Worm (Caenorhabditis elegans): ENCODE data around the gene C44B12.6.

Gene C44B12.6

DNA sequence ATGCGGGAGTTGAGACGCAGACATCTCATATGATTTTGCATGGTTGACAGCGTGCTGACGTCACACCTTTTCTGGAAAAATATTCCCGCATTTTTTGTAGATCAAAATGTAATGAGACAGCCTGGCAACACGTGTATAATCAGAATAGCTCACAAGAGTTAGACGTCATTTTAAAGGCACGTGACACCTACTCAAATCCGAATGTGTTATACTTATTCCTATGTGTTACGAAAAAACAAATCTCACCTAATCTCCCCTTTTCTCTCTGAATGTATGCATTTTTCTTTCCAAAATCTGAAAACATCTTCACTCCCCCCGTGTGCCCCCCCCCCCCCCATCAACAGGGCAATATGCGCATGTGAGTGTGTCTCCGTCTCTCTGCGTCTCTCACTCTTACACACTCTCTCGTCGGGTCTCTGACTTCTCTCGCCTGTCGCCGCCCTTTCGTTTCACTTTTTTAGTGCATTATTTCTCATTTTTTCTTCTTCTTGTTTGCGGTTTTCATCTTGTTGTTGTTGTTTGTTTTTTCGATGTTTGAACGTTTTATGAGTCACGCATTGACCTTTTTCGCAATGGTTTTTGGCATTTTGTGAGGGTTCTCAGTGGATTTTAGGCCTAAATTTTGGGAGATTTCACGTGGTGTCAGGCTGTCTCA, 31.9 kb upstream of the C44B12.6 start:
- no peak for TF ChIP-seq nhr-111 (GFP tag; optimal IDR thresholded peaks at IDR 0.05)
- TF ChIP-seq hlh-11 (tag; optimal IDR thresholded peaks at IDR 0.05), result peak; percentile 79
- peak; percentile 4 for TF ChIP-seq nhr-28 (tag; optimal IDR thresholded peaks at IDR 0.05)
- no peak for TF ChIP-seq Y75B8A.6 (GFP tag; IDR thresholded peaks at IDR 0.05)
- no peak for TF ChIP-seq snpc-1.2 (GFP tag; IDR thresholded peaks at IDR 0.05)
- peak; percentile 75 for TF ChIP-seq mxl-3 (GFP tag; optimal IDR thresholded peaks at IDR 0.05)
- TF ChIP-seq ceh-62 (tag; optimal IDR thresholded peaks at IDR 0.05), result no peak
- TF ChIP-seq mxl-2 (GFP tag; conservative IDR thresholded peaks at IDR 0.05), result no peak
- no peak for TF ChIP-seq lin-29 (GFP tag; IDR thresholded peaks at IDR 0.05)
- TF ChIP-seq Y5F2A.4 (GFP tag; optimal IDR thresholded peaks at IDR 0.05), result no peak
- no peak for TF ChIP-seq aly-2 (tag; optimal IDR thresholded peaks at IDR 0.05)
- no peak for TF ChIP-seq duxl-1 (tag; optimal IDR thresholded peaks at IDR 0.05; ENCODE audit: poor library complexity)
- no peak for TF ChIP-seq D1046.2 (GFP tag; IDR thresholded peaks at IDR 0.05)
- no peak for TF ChIP-seq nhr-25 (tag; optimal IDR thresholded peaks at IDR 0.05; ENCODE audit: borderline replicate concordance, insufficient read depth)
- TF ChIP-seq hmg-1.1 (GFP tag; IDR thresholded peaks at IDR 0.05), result peak; percentile 71
- no peak for TF ChIP-seq lin-38 (GFP tag; IDR thresholded peaks at IDR 0.05)
- TF ChIP-seq mep-1 (tag; optimal IDR thresholded peaks at IDR 0.05), result no peak
- no peak for TF ChIP-seq madf-9 (GFP tag; conservative IDR thresholded peaks at IDR 0.05)
- TF ChIP-seq zfp-3 (GFP tag; conservative IDR thresholded peaks at IDR 0.05), result no peak
- TF ChIP-seq dmd-6 (GFP tag; IDR thresholded peaks at IDR 0.05), result peak; percentile 40
- TF ChIP-seq dpl-1 (GFP tag; optimal IDR thresholded peaks at IDR 0.05), result peak; percentile 29
- no peak for TF ChIP-seq arid-1 (GFP tag; conservative IDR thresholded peaks at IDR 0.05)
- TF ChIP-seq mdl-1 (tag; optimal IDR thresholded peaks at IDR 0.05), result peak; percentile 65 to 93
- peak; percentile 71 for TF ChIP-seq nhr-6 (tag; optimal IDR thresholded peaks at IDR 0.05)
- TF ChIP-seq dve-1 (tag; optimal IDR thresholded peaks at IDR 0.05; ENCODE audit: insufficient read depth), result peak; percentile 52
- TF ChIP-seq mes-2 (tag; optimal IDR thresholded peaks at IDR 0.05; ENCODE audit: poor library complexity, severe bottlenecking), result no peak
- TF ChIP-seq nhr-77 (tag; optimal IDR thresholded peaks at IDR 0.05), result no peak
- TF ChIP-seq F37D6.2 (tag; optimal IDR thresholded peaks at IDR 0.05), result no peak
- TF ChIP-seq F44E2.7 (GFP tag; IDR thresholded peaks at IDR 0.05), result no peak
- TF ChIP-seq egl-43 (GFP tag; IDR thresholded peaks at IDR 0.05), result no peak
- no peak for TF ChIP-seq T26A8.4 (GFP tag; IDR thresholded peaks at IDR 0.05)
- TF ChIP-seq nhr-42 (GFP tag; IDR thresholded peaks at IDR 0.05), result no peak
- no peak for TF ChIP-seq dmd-9 (GFP tag; IDR thresholded peaks at IDR 0.05)
- TF ChIP-seq ztf-11 (tag; optimal IDR thresholded peaks at IDR 0.05), result no peak
- TF ChIP-seq hif-1 (tag; optimal IDR thresholded peaks at IDR 0.05), result peak in 1 of 2 experiments; percentile 41
- TF ChIP-seq daf-16 (GFP tag; optimal IDR thresholded peaks at IDR 0.05), result peak in 1 of 2 experiments; percentile 58
- TF ChIP-seq daf-16 (tag; optimal IDR thresholded peaks at IDR 0.05), result peak; percentile 47
- TF ChIP-seq egl-27 (tag; optimal IDR thresholded peaks at IDR 0.05), result no peak
- no peak for TF ChIP-seq ceh-28 (tag; optimal IDR thresholded peaks at IDR 0.05)
- no peak for TF ChIP-seq lin-13 (GFP tag; optimal IDR thresholded peaks at IDR 0.05)
- TF ChIP-seq daf-12 (tag; optimal IDR thresholded peaks at IDR 0.05), result no peak
- TF ChIP-seq unc-62 (GFP tag; optimal IDR thresholded peaks at IDR 0.05 in 1 of 2), result peak in 1 of 2 experiments; percentile 87
- no peak for TF ChIP-seq unc-62 (tag; optimal IDR thresholded peaks at IDR 0.05)
- no peak for TF ChIP-seq php-3 (GFP tag; IDR thresholded peaks at IDR 0.05)
- TF ChIP-seq skn-1 (tag; optimal IDR thresholded peaks at IDR 0.05), result no peak
- TF ChIP-seq snpc-4 (tag; optimal IDR thresholded peaks at IDR 0.05), result no peak
- 0 out of 2 replicates have a peak, but pooled peaks have one; percentile 13 for TF ChIP-seq set-16 (GFP tag; IDR thresholded peaks at IDR 0.05)
- TF ChIP-seq ceh-32 (tag; optimal IDR thresholded peaks at IDR 0.05; ENCODE audit: poor library complexity), result no peak
- peak; percentile 72 for TF ChIP-seq T20F7.1 (GFP tag; optimal IDR thresholded peaks at IDR 0.05)
- TF ChIP-seq nhr-48 (tag; optimal IDR thresholded peaks at IDR 0.05), result no peak
- peak; percentile 65 for TF ChIP-seq aha-1 (tag)
